Worm (Caenorhabditis elegans) whole organism, midembryonic: ENCODE data around the gene hmg-11.

Source experiments
- flt-1 ChIP-seq: fragments of 200-800 bp; sonication (Bioruptor generic); IDR thresholded peaks from 2 replicates; pipeline ENCODE4 v1.3.6; 2022; ENCODE audit warnings: missing genetic modification characterization, missing compliant biosample characterization
- klf-2 ChIP-seq: fragments of 200-800 bp; sonication (Bioruptor generic); conservative IDR thresholded peaks from 2 replicates; pipeline ENCODE4 v1.3.6; 2022; ENCODE audit warnings: missing genetic modification reagents, missing genetic modification characterization, missing compliant biosample characterization

ce11 chrII:4683693-4684092 is 10.8 kb downstream of the hmg-11 start, which contains the start of gene sre-40:
- TF ChIP-seq flt-1 (GFP tag; lab: Robert Waterston, UW) (no peak), klf-2 (GFP tag; lab: Robert Waterston, UW) (no peak)
